Comparison of ENCODE assay signal across 1 fruit fly cellular context in the genomic region with DNA sequence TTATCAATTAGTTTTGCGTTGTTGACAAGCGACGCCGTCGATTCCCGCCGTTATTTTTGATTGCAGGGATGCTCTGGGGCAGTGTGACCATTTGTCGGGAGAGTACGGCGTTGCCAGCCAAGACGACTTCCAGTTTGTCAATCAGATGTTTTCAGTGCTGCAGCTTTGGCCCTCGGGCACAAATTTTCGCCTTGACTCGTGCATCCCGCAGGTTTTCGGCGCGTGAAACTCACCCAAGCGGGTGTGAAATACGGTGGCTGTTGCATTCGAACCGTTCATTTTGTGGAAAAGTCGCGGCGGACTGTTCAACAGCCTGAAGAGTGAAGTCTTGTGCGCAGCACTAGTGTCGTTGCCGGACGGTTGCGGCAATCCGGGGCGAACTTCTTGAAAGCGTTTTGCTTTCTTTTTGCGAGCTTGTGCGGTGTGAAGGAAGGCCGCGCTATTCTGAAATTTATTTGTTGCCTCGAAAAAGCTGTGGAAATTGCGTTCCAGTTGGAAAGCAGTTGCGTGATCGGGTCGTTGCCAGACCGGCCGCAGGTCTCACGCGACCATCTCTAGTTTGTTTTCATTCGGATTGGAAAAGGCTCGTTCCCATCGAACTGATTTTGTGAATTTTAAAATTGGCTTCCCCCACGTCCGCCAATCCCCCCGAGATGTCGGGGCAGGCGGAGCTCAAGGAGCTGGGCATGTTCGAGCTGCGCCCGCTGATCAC.
TF ChIP-seq lines count a peak whose summit lies in the region.

TSS of gene ca (plus strand) at position 130 of the 712 bp plus-strand sequence.
TSS of gene ncd (minus strand) at position 446 of the 712 bp plus-strand sequence.

TF ChIP-seq in whole organism, embryonic, 481 proteins besides CTCF, POLR2A, EP300 and RAD21 (continued from another document):
- TF ChIP-seq CG13624 (GFP tag; optimal IDR thresholded peaks at IDR 0.05; lab: Kevin White, UChicago) (peak; percentile 1), Dad (GFP tag; optimal IDR thresholded peaks at IDR 0.05; lab: Kevin White, UChicago) (peak; percentile 6), CG11085 (GFP tag; IDR thresholded peaks at IDR 0.05; lab: Robert Waterston, UW) (no peak), CG9215 (GFP tag; IDR thresholded peaks at IDR 0.05; lab: Robert Waterston, UW) (peak; percentile 80), scrt (GFP tag; optimal IDR thresholded peaks at IDR 0.05; lab: Kevin White, UChicago) (no peak), lbe (GFP tag; optimal IDR thresholded peaks at IDR 0.05; lab: Kevin White, UChicago) (no peak), CG17359 (tag; optimal IDR thresholded peaks at IDR 0.05; lab: Kevin White, UChicago) (no peak), Dp (GFP tag; optimal IDR thresholded peaks at IDR 0.05; lab: Kevin White, UChicago) (peak; percentile 88), knrl (GFP tag; IDR thresholded peaks at IDR 0.05; lab: Robert Waterston, UW; ENCODE audit: partially characterized antibody) (peak; percentile 57; the same call in 2 of the 3 replicates), Bgb (GFP tag; IDR thresholded peaks at IDR 0.05; lab: Robert Waterston, UW; ENCODE audit: partially characterized antibody) (peak; percentile 77), CG9437 (GFP tag; optimal IDR thresholded peaks at IDR 0.05; lab: Kevin White, UChicago) (no peak), Myb (GFP tag; optimal IDR thresholded peaks at IDR 0.05; lab: Kevin White, UChicago) (peak; percentile 93), insv (GFP tag; optimal IDR thresholded peaks at IDR 0.05; lab: Kevin White, UChicago) (peak; percentile 46 to 95), HmgD (GFP tag; optimal IDR thresholded peaks at IDR 0.05; lab: Kevin White, UChicago) (no peak), vnd (GFP tag; IDR thresholded peaks at IDR 0.05; lab: Robert Waterston, UW; ENCODE audit: partially characterized antibody) (peak; percentile 34; the same call in 1 of the 3 replicates), CG5245 (GFP tag; optimal IDR thresholded peaks at IDR 0.05; lab: Kevin White, UChicago) (no peak), hbn (GFP tag; IDR thresholded peaks at IDR 0.05; lab: Robert Waterston, UW; ENCODE audit: partially characterized antibody) (peak; percentile 44; the same call in 1 of the 2 replicates), CG16813 (GFP tag; IDR thresholded peaks at IDR 0.05; lab: Robert Waterston, UW; ENCODE audit: partially characterized antibody) (peak; percentile 67), fd64A (GFP tag; optimal IDR thresholded peaks at IDR 0.05; lab: Kevin White, UChicago) (no peak), E2f2 (GFP tag; IDR thresholded peaks at IDR 0.05; lab: Robert Waterston, UW) (peak; percentile 85), CG2116 (GFP tag; optimal IDR thresholded peaks at IDR 0.05; lab: Kevin White, UChicago) (peak; percentile 99), Gug (GFP tag; IDR thresholded peaks at IDR 0.05; lab: Robert Waterston, UW) (no peak), tna (GFP tag; IDR thresholded peaks at IDR 0.05; lab: Robert Waterston, UW; ENCODE audit: partially characterized antibody) (peak; percentile 29; the same call in 1 of the 2 replicates), NC2α (GFP tag; optimal IDR thresholded peaks at IDR 0.05; lab: Kevin White, UChicago) (no peak), D (optimal IDR thresholded peaks at IDR 0.05; lab: Kevin White, UChicago) (peak; percentile 56), D (GFP tag; optimal IDR thresholded peaks at IDR 0.05; lab: Kevin White, UChicago) (no peak), CG7963 (GFP tag; IDR thresholded peaks at IDR 0.05; lab: Robert Waterston, UW; ENCODE audit: partially characterized antibody) (peak; percentile 61; the same call in 1 of the 3 replicates), CG15011 (GFP tag; optimal IDR thresholded peaks at IDR 0.05; lab: Kevin White, UChicago) (no peak), CG14710 (tag; optimal IDR thresholded peaks at IDR 0.05; lab: Kevin White, UChicago) (peak; percentile 50), HLH54F (GFP tag; optimal IDR thresholded peaks at IDR 0.05; lab: Kevin White, UChicago) (no peak), phol (tag; optimal IDR thresholded peaks at IDR 0.05; lab: Kevin White, UChicago) (peak; percentile 15), crp (GFP tag; optimal IDR thresholded peaks at IDR 0.05; lab: Kevin White, UChicago) (peak; percentile 41 to 88), CG34224 (GFP tag; IDR thresholded peaks at IDR 0.05; lab: Robert Waterston, UW; ENCODE audit: partially characterized antibody) (peak; percentile 58), amos (GFP tag; IDR thresholded peaks at IDR 0.05; lab: Robert Waterston, UW; ENCODE audit: partially characterized antibody) (peak; percentile 80), CG17802 (tag; optimal IDR thresholded peaks at IDR 0.05; lab: Kevin White, UChicago) (no peak), Nf-YB (GFP tag; optimal IDR thresholded peaks at IDR 0.05; lab: Kevin White, UChicago) (no peak), CG8281 (tag; optimal IDR thresholded peaks at IDR 0.05; lab: Kevin White, UChicago) (no peak), toy (GFP tag; IDR thresholded peaks at IDR 0.05; lab: Robert Waterston, UW) (no peak), CG42726 (GFP tag; IDR thresholded peaks at IDR 0.05; lab: Robert Waterston, UW; ENCODE audit: partially characterized antibody) (peak; percentile 57; the same call in 1 of the 2 replicates), nmo (GFP tag; optimal IDR thresholded peaks at IDR 0.05; lab: Kevin White, UChicago) (peak; percentile 48), HLH4C (GFP tag; IDR thresholded peaks at IDR 0.05; lab: Robert Waterston, UW; ENCODE audit: partially characterized antibody) (peak; percentile 30; the same call in 2 of the 3 replicates), CG2202 (tag; optimal IDR thresholded peaks at IDR 0.05; lab: Kevin White, UChicago) (no peak), hb (GFP tag; IDR thresholded peaks at IDR 0.05; lab: Robert Waterston, UW; ENCODE audit: partially characterized antibody) (peak; percentile 55; the same call in 1 of the 3 replicates), Ets97D (GFP tag; optimal IDR thresholded peaks at IDR 0.05; lab: Kevin White, UChicago) (peak; percentile 46), gfzf (GFP tag; optimal IDR thresholded peaks at IDR 0.05; lab: Kevin White, UChicago) (peak; percentile 59), CG3847 (GFP tag; IDR thresholded peaks at IDR 0.05; lab: Robert Waterston, UW) (peak; percentile 38; the same call in 1 of the 2 replicates), Opbp (GFP tag; IDR thresholded peaks at IDR 0.05; lab: Robert Waterston, UW; ENCODE audit: partially characterized antibody) (peak; percentile 62), Dref (GFP tag; IDR thresholded peaks at IDR 0.05; lab: Robert Waterston, UW) (peak; percentile 49), Side (GFP tag; optimal IDR thresholded peaks at IDR 0.05; lab: Kevin White, UChicago) (peak; percentile 3), inv (GFP tag; IDR thresholded peaks at IDR 0.05; lab: Robert Waterston, UW; ENCODE audit: partially characterized antibody) (peak; percentile 70), Doc3 (GFP tag; IDR thresholded peaks at IDR 0.05; lab: Robert Waterston, UW; ENCODE audit: partially characterized antibody) (0 out of 3 replicates have a peak, but pooled peaks have one; percentile 42), sens (GFP tag; lab: Kevin White, UChicago) (peak; percentile 47), HLHmδ (GFP tag; optimal IDR thresholded peaks at IDR 0.05; lab: Kevin White, UChicago) (no peak), fu2 (GFP tag; optimal IDR thresholded peaks at IDR 0.05; lab: Kevin White, UChicago) (peak; percentile 28), MESR4 (GFP tag; optimal IDR thresholded peaks at IDR 0.05; lab: Kevin White, UChicago) (peak; percentile 48), CHES-1-like (GFP tag; optimal IDR thresholded peaks at IDR 0.05; lab: Kevin White, UChicago) (peak; percentile 49), HmgZ (tag; optimal IDR thresholded peaks at IDR 0.05; lab: Kevin White, UChicago) (peak; percentile 15), Med (GFP tag; lab: Kevin White, UChicago) (peak; percentile 63), fd102C (GFP tag; optimal IDR thresholded peaks at IDR 0.05; lab: Kevin White, UChicago) (no peak), ro (GFP tag; IDR thresholded peaks at IDR 0.05; lab: Robert Waterston, UW) (no peak), Elba2 (GFP tag; optimal IDR thresholded peaks at IDR 0.05; lab: Kevin White, UChicago) (peak; percentile 82), CG12769 (tag; optimal IDR thresholded peaks at IDR 0.05; lab: Kevin White, UChicago) (no peak), bbx (GFP tag; IDR thresholded peaks at IDR 0.05; lab: Robert Waterston, UW; ENCODE audit: partially characterized antibody) (peak; percentile 68), unc-4 (GFP tag; IDR thresholded peaks at IDR 0.05; lab: Robert Waterston, UW; ENCODE audit: partially characterized antibody) (peak; percentile 71), Dip3 (GFP tag; optimal IDR thresholded peaks at IDR 0.05; lab: Kevin White, UChicago) (peak; percentile 6), pzg (GFP tag; optimal IDR thresholded peaks at IDR 0.05; lab: Kevin White, UChicago) (peak; percentile 68), chinmo (GFP tag; IDR thresholded peaks at IDR 0.05; lab: Robert Waterston, UW; ENCODE audit: partially characterized antibody) (0 out of 4 replicates have a peak, but pooled peaks have one; percentile 64)
